Worm (Caenorhabditis elegans) whole organism, late embryonic: Measurements from ENCODE around the gene R11D1.2.

Experiments used
- C08G9.2 ChIP-seq: sonication (generic microtip); optimal IDR thresholded peaks from 2 replicates; lab custom pipeline; 2016; ENCODE audit warnings: mild to moderate bottlenecking, missing genetic modification characterization, moderate library complexity, missing compliant biosample characterization
- C38D4.7 ChIP-seq: fragments of 200-800 bp; sonication (Bioruptor generic); optimal IDR thresholded peaks from 2 replicates; lab custom pipeline; 2018; ENCODE audit warnings: mild to moderate bottlenecking, missing genetic modification characterization, moderate library complexity, missing compliant biosample characterization
- F13H6.1 ChIP-seq: sonication (generic microtip); optimal IDR thresholded peaks from 2 replicates; lab custom pipeline; 2016; ENCODE audit warnings: missing genetic modification characterization, missing compliant biosample characterization
- K09A11.1 ChIP-seq: sonication (generic microtip); optimal IDR thresholded peaks from 2 replicates; lab custom pipeline; 2017; ENCODE audit warnings: antibody characterized with exemption, mild to moderate bottlenecking, missing genetic modification characterization, missing compliant biosample characterization; ENCODE audit not compliant: insufficient read depth
- T23F11.4 ChIP-seq: fragments of 200-800 bp; sonication (Bioruptor generic); optimal IDR thresholded peaks from 2 replicates; lab custom pipeline; 2018; ENCODE audit warnings: mild to moderate bottlenecking, missing genetic modification characterization, missing compliant biosample characterization
- Y22D7AL.16 ChIP-seq: sonication (generic microtip); optimal IDR thresholded peaks from 2 replicates; lab custom pipeline; 2016; ENCODE audit warnings: missing genetic modification characterization, missing compliant biosample characterization
- ahr-1 ChIP-seq: sonication (generic microtip); optimal IDR thresholded peaks from 2 replicates; lab custom pipeline; 2016; ENCODE audit warnings: missing genetic modification characterization, missing compliant biosample characterization
- ama-1 ChIP-seq: fragments of 150-350 bp; optimal IDR thresholded peaks from 2 replicates; lab custom pipeline; 2014
- ceh-18 ChIP-seq: sonication (generic microtip); optimal IDR thresholded peaks from 2 replicates; lab custom pipeline; 2016; ENCODE audit warnings: missing genetic modification characterization, missing compliant biosample characterization
- ceh-19 ChIP-seq: fragments of 200-800 bp; sonication (Bioruptor generic); optimal IDR thresholded peaks from 2 replicates; lab custom pipeline; 2018; ENCODE audit warnings: mild to moderate bottlenecking, missing genetic modification characterization, missing compliant biosample characterization
- ceh-2 ChIP-seq: sonication (generic microtip); optimal IDR thresholded peaks from 2 replicates; lab custom pipeline; 2016; ENCODE audit warnings: missing genotype, missing genetic modification characterization, missing compliant biosample characterization
- ceh-22 ChIP-seq: sonication (generic microtip); optimal IDR thresholded peaks from 2 replicates; lab custom pipeline; 2017; ENCODE audit warnings: missing biosample characterization, missing genetic modification characterization
- ceh-30 ChIP-seq: fragments of 150-350 bp; optimal IDR thresholded peaks from 2 replicates; lab custom pipeline; 2014; ENCODE audit warnings: missing biosample characterization, missing genetic modification characterization
- ceh-31 ChIP-seq: sonication (generic microtip); optimal IDR thresholded peaks from 2 replicates; lab custom pipeline; 2016; ENCODE audit warnings: missing genetic modification characterization, missing compliant biosample characterization
- ceh-45 ChIP-seq: fragments of 200-800 bp; sonication (Bioruptor generic); IDR thresholded peaks from 2 replicates; pipeline ENCODE4 v1.3.6; 2022; ENCODE audit warnings: missing genetic modification reagents, missing genetic modification characterization, missing compliant biosample characterization
- ceh-6 ChIP-seq: fragments of 200-800 bp; sonication (Bioruptor generic); optimal IDR thresholded peaks from 2 replicates; lab custom pipeline; 2018; ENCODE audit warnings: mild to moderate bottlenecking, missing genetic modification characterization, missing compliant biosample characterization
- ceh-9 ChIP-seq: sonication (generic microtip); optimal IDR thresholded peaks from 2 replicates; lab custom pipeline; 2016; ENCODE audit warnings: mild to moderate bottlenecking, missing genetic modification characterization, inconsistent platforms, missing compliant biosample characterization
- che-1 ChIP-seq: sonication (generic microtip); optimal IDR thresholded peaks from 2 replicates; lab custom pipeline; 2016; ENCODE audit warnings: mild to moderate bottlenecking, missing genetic modification characterization, missing compliant biosample characterization
- dve-1 ChIP-seq: sonication (generic microtip); optimal IDR thresholded peaks from 2 replicates; lab custom pipeline; 2017; ENCODE audit warnings: antibody characterized with exemption, mild to moderate bottlenecking, missing genetic modification characterization, missing compliant biosample characterization
- ets-4 ChIP-seq: sonication (generic microtip); optimal IDR thresholded peaks from 2 replicates; lab custom pipeline; 2016; ENCODE audit warnings: missing genetic modification characterization, missing compliant biosample characterization
- fax-1 ChIP-seq: sonication (generic microtip); optimal IDR thresholded peaks from 2 replicates; lab custom pipeline; 2016; ENCODE audit warnings: missing genotype, missing genetic modification characterization, missing compliant biosample characterization
- hlh-13 ChIP-seq: fragments of 200-800 bp; sonication (Bioruptor generic); optimal IDR thresholded peaks from 2 replicates; lab custom pipeline; 2018; ENCODE audit warnings: mild to moderate bottlenecking, missing genetic modification characterization, missing compliant biosample characterization
- hlh-6 ChIP-seq: sonication (generic microtip); optimal IDR thresholded peaks from 2 replicates; lab custom pipeline; 2016; ENCODE audit warnings: missing genotype, missing genetic modification characterization, missing compliant biosample characterization
- lin-11 ChIP-seq: fragments of 200-800 bp; sonication (Bioruptor generic); optimal IDR thresholded peaks from 2 replicates; lab custom pipeline; 2018; ENCODE audit warnings: mild to moderate bottlenecking, missing genetic modification characterization, missing compliant biosample characterization
- madf-2 ChIP-seq: sonication (generic microtip); optimal IDR thresholded peaks from 2 replicates; lab custom pipeline; 2017; ENCODE audit warnings: missing genetic modification characterization, missing compliant biosample characterization
- nhr-11 ChIP-seq: fragments of 150-350 bp; optimal IDR thresholded peaks from 2 replicates; lab custom pipeline; 2014; ENCODE audit warnings: missing biosample characterization, missing genetic modification characterization
- pag-3 ChIP-seq: sonication (generic microtip); optimal IDR thresholded peaks from 2 replicates; lab custom pipeline; 2016; ENCODE audit warnings: missing compliant biosample characterization, missing genetic modification characterization, borderline replicate concordance
- pat-9 ChIP-seq: fragments of 200-800 bp; sonication (Bioruptor generic); optimal IDR thresholded peaks from 2 replicates; lab custom pipeline; 2018; ENCODE audit warnings: mild to moderate bottlenecking, missing genetic modification characterization, moderate library complexity, missing compliant biosample characterization
- pha-4 ChIP-seq: fragments of 150-350 bp; optimal IDR thresholded peaks from 2 replicates; lab custom pipeline; 2018; ENCODE audit warnings: missing biosample characterization, missing genetic modification reagents, missing genetic modification characterization
- pqm-1 ChIP-seq: sonication (generic microtip); optimal IDR thresholded peaks from 2 replicates; lab custom pipeline; 2016; ENCODE audit warnings: missing genetic modification characterization, missing compliant biosample characterization
- ref-2 ChIP-seq: sonication (generic microtip); optimal IDR thresholded peaks from 2 replicates; lab custom pipeline; 2016; ENCODE audit warnings: missing genetic modification characterization, missing compliant biosample characterization
- sdc-2 ChIP-seq: sonication (generic microtip); optimal IDR thresholded peaks from 2 replicates; lab custom pipeline; 2016; ENCODE audit warnings: missing genotype, missing genetic modification characterization, missing compliant biosample characterization
- syd-9 ChIP-seq: sonication (generic microtip); optimal IDR thresholded peaks from 2 replicates; lab custom pipeline; 2016; ENCODE audit warnings: mild to moderate bottlenecking, missing genetic modification characterization, moderate library complexity, missing compliant biosample characterization
- tbx-2 ChIP-seq: sonication (generic microtip); optimal IDR thresholded peaks from 2 replicates; lab custom pipeline; 2016; ENCODE audit warnings: missing genetic modification characterization, missing compliant biosample characterization
- tbx-7 ChIP-seq: sonication (generic microtip); optimal IDR thresholded peaks from 2 replicates; lab custom pipeline; 2016; ENCODE audit warnings: missing genotype, missing genetic modification characterization, missing compliant biosample characterization
- ttx-3 ChIP-seq: sonication (generic microtip); optimal IDR thresholded peaks from 2 replicates; lab custom pipeline; 2016; ENCODE audit warnings: missing genetic modification reagents, missing genetic modification characterization, missing compliant biosample characterization
- unc-86 ChIP-seq: sonication (generic microtip); optimal IDR thresholded peaks from 2 replicates; lab custom pipeline; 2016; ENCODE audit warnings: missing genetic modification characterization, missing compliant biosample characterization
- zip-5 ChIP-seq: sonication (generic microtip); optimal IDR thresholded peaks from 2 replicates; lab custom pipeline; 2016; ENCODE audit warnings: missing genetic modification characterization, missing compliant biosample characterization
- ztf-16 ChIP-seq: sonication (generic microtip); optimal IDR thresholded peaks from 2 replicates; lab custom pipeline; 2017; ENCODE audit warnings: missing genetic modification characterization, missing compliant biosample characterization

The R11D1.2 gene

DNA sequence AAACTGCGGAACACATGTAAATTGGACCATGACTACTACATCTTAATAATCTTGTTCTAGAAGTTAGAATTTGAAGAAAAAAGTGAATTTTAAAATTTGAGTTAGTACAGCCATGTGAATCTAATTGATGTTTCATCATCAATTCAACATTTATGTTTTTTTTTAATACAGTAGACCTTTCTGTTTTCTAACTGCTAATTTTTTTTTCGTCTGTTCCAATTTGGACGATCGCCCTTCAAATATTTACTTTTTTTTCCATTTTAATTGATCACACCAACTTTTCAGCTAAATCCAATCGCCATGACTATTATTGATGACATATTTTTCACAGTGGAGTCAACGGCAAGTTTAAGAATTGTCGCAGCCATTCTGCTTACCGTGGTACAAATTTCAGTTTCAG lies 37.8 kb upstream of the R11D1.2 start, which contains the start of gene srx-116:
TSS of gene srx-116 (plus strand) at position 301 of the 400 bp plus-strand sequence.
- TF ChIP-seq ref-2 (tag; lab: Kevin White, UChicago) (no peak), ceh-45 (GFP tag; lab: Robert Waterston, UW) (no peak), zip-5 (no peak), ceh-6 (no peak), ceh-31 (no peak), fax-1 (no peak), ets-4 (no peak), ceh-2 (no peak), ttx-3 (tag; lab: Kevin White, UChicago) (no peak), hlh-6 (tag; lab: Kevin White, UChicago) (no peak)

DNA sequence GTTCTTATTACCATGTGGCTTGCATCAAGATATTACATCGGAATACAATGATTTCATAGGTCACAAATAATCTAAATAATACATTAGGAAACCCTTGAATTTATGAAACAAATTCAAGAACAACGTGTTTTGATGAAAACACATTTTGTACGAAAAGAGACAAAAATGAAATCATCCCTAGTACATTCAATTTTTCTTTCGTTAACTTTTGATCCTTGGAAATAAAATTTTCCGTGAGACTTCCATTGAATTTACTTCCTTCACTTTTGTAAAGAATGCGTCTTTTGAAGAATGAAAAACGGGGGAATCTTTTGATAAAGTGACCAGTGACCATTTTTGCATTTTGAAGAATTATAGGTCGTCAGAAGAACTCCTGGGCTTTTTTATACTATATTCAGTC lies 34.7 kb upstream of the R11D1.2 start:
- TF ChIP-seq pha-4 (tag; lab: Kevin White, UChicago) (no peak), che-1 (tag; lab: Kevin White, UChicago) (no peak), ceh-30 (tag; lab: Kevin White, UChicago) (no peak), F13H6.1 (tag; lab: Kevin White, UChicago) (no peak), T23F11.4 (GFP tag; lab: Kevin White, UChicago) (no peak), Y22D7AL.16 (tag; lab: Kevin White, UChicago) (no peak), C08G9.2 (no peak), ahr-1 (no peak), pqm-1 (tag; lab: Kevin White, UChicago) (no peak)

DNA sequence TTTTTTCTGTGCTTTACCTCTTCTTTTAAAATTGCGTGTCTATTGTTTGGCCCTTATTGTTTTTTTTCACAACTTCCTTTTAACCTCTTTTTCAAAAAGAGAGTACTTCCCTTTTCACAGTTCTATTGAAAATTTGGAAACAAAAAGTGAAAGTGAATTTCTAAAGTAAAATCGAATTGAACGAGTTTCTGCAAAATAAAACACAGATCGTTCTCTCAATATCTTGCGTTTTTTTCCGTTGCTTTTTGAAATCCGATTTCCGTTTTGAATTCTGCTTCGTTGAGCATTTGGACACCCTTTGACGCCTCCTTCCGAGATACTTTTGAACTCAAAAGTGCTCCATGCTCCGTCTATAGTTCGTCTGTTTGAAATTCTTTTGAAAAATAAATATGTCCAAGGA lies 32.1 kb upstream of the R11D1.2 start:
- TF ChIP-seq ceh-22 (tag; lab: Kevin White, UChicago): no peak
- no peak for TF ChIP-seq ztf-16 (tag; lab: Kevin White, UChicago)
- TF ChIP-seq ceh-31: no peak
- TF ChIP-seq hlh-6 (tag; lab: Kevin White, UChicago): no peak

DNA sequence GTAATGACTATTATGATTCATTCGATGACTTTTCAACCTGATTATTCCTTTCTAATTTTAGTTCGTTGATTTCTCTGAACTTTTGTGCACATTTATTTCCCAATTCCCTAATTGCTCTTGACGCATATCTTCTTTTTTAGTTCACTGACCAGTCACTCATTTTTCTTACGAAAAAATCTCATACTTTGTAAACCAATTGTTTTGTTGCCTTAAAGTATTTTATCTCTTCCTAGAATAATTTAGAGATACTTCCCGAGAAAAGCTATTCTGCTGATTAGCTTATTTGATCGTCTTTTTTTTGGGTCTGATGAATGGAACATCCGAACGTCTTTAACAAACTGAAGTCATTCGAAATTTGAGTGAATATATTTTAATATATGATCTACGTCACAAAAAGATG lies 29.1 kb upstream of the R11D1.2 start:
- TF ChIP-seq ceh-19 (GFP tag; lab: Kevin White, UChicago) (no peak), sdc-2 (tag; lab: Kevin White, UChicago) (no peak), ceh-9 (tag; lab: Kevin White, UChicago) (no peak), ttx-3 (tag; lab: Kevin White, UChicago) (no peak), tbx-2 (tag; lab: Kevin White, UChicago) (no peak), lin-11 (tag; lab: Kevin White, UChicago) (no peak), ceh-18 (tag; lab: Kevin White, UChicago) (no peak), tbx-7 (tag; lab: Kevin White, UChicago) (no peak), madf-2 (tag; lab: Kevin White, UChicago) (no peak), C38D4.7 (GFP tag; lab: Kevin White, UChicago) (no peak), hlh-6 (tag; lab: Kevin White, UChicago) (no peak), hlh-13 (GFP tag; lab: Kevin White, UChicago) (no peak), pat-9 (tag; lab: Kevin White, UChicago) (no peak), ztf-16 (tag; lab: Kevin White, UChicago) (no peak), pha-4 (tag; lab: Kevin White, UChicago) (no peak), pag-3 (tag; lab: Kevin White, UChicago) (no peak), ceh-2 (no peak), ceh-6 (no peak)
- TF ChIP-seq, all 69 proteins: peak for 0

DNA sequence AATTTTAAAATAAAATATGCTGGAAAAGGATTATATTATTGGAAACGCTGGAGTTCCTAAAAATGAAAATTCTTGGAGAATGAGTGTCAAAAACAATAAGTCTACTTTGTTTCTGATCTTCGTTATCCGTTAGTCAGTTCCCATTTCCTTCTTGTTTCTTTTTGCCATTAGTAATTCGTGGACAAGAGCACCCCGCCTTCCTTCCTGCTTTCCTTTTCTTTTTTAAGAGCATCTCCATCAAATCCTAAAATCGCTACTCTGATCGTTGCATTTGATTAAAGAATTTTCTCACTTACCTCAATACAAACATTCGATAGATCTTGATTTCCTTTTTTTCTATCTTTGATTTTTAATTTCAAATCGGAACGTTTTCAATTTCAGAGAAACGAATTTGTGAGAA lies 28.6 kb upstream of the R11D1.2 start, which contains the start of gene frpr-15:
TSS of gene frpr-15 (plus strand) at position 301 of the 400 bp plus-strand sequence.
- no peak for TF ChIP-seq syd-9 (tag; lab: Kevin White, UChicago)
- TF ChIP-seq ama-1 (lab: Kevin White, UChicago): no peak
- no peak for TF ChIP-seq ref-2 (tag; lab: Kevin White, UChicago)
- no peak for TF ChIP-seq nhr-11 (tag; lab: Kevin White, UChicago)
- no peak for TF ChIP-seq sdc-2 (tag; lab: Kevin White, UChicago)
- no peak for TF ChIP-seq unc-86 (tag; lab: Kevin White, UChicago)
- TF ChIP-seq dve-1 (tag; lab: Kevin White, UChicago): no peak
- no peak for TF ChIP-seq K09A11.1
- no peak for TF ChIP-seq ceh-31
- no peak for TF ChIP-seq pag-3 (tag; lab: Kevin White, UChicago)
- TF ChIP-seq ceh-19 (GFP tag; lab: Kevin White, UChicago): no peak
- TF ChIP-seq ets-4: no peak
- TF ChIP-seq, all 69 proteins: peak for 0
